Worm (Caenorhabditis elegans) whole organism, L3 larva: ENCODE measurements around the gene H25K10.1.

Experiments
- R02D3.7 ChIP-seq: fragments of 150-350 bp; optimal IDR thresholded peaks from 2 replicates; lab custom pipeline; 2014; ENCODE audit warnings: missing biosample characterization, missing genetic modification characterization
- ZK546.5 ChIP-seq: sonication (generic microtip); optimal IDR thresholded peaks from 2 replicates; lab custom pipeline; 2017; ENCODE audit warnings: missing biosample characterization, missing genetic modification characterization
- ceh-16 ChIP-seq: sonication (generic microtip); optimal IDR thresholded peaks from 2 replicates; lab custom pipeline; 2017; ENCODE audit warnings: missing biosample characterization, missing genetic modification characterization
- daf-12 ChIP-seq: fragments of 150-350 bp; optimal IDR thresholded peaks from 2 replicates; lab custom pipeline; 2014; ENCODE audit warnings: missing biosample characterization, missing genetic modification reagents, missing genetic modification characterization
- egl-27 ChIP-seq: sonication (generic microtip); optimal IDR thresholded peaks from 4 replicates; lab custom pipeline; 2017; ENCODE audit warnings: missing biosample characterization, missing genetic modification reagents, missing genetic modification characterization
- elt-2 ChIP-seq: sonication (generic microtip); optimal IDR thresholded peaks from 2 replicates; lab custom pipeline; 2016; ENCODE audit warnings: missing genetic modification reagents, mild to moderate bottlenecking, missing genetic modification characterization, missing compliant biosample characterization
- eor-1 ChIP-seq, 2 experiments: fragments of 150-350 bp; optimal IDR thresholded peaks; 2 replicates each; lab custom pipeline; 2014 to 2018; ENCODE audit warnings: missing biosample characterization in 2 of 2, missing genetic modification characterization in 2 of 2
- fkh-10 ChIP-seq: sonication (generic microtip); optimal IDR thresholded peaks from 2 replicates; lab custom pipeline; 2017; ENCODE audit warnings: missing biosample characterization, missing genetic modification reagents, missing genetic modification characterization
- hmg-11 ChIP-seq: sonication (generic microtip); optimal IDR thresholded peaks from 2 replicates; lab custom pipeline; 2016; ENCODE audit warnings: missing genetic modification characterization, missing compliant biosample characterization
- lin-15B ChIP-seq: fragments of 150-350 bp; optimal IDR thresholded peaks from 2 replicates; lab custom pipeline; 2014; ENCODE audit warnings: missing biosample characterization, missing genetic modification characterization
- mdl-1 ChIP-seq: fragments of 150-350 bp; optimal IDR thresholded peaks from 2 replicates; lab custom pipeline; 2014; ENCODE audit warnings: missing biosample characterization, missing genetic modification characterization
- nfya-1 ChIP-seq: sonication (generic microtip); optimal IDR thresholded peaks from 2 replicates; lab custom pipeline; 2017; ENCODE audit warnings: missing genetic modification characterization, mild to moderate bottlenecking, missing compliant biosample characterization, antibody characterized with exemption, moderate library complexity; ENCODE audit not compliant: insufficient read depth
- nhr-11 ChIP-seq: fragments of 150-350 bp; optimal IDR thresholded peaks from 2 replicates; lab custom pipeline; 2014; ENCODE audit warnings: missing biosample characterization, missing genetic modification characterization
- nhr-12 ChIP-seq: fragments of 150-350 bp; optimal IDR thresholded peaks from 2 replicates; lab custom pipeline; 2014; ENCODE audit warnings: missing biosample characterization, missing genetic modification characterization
- nhr-28 ChIP-seq: fragments of 150-350 bp; optimal IDR thresholded peaks from 2 replicates; lab custom pipeline; 2014; ENCODE audit warnings: missing biosample characterization, missing genetic modification characterization
- nhr-43 ChIP-seq: sonication (generic microtip); optimal IDR thresholded peaks from 2 replicates; lab custom pipeline; 2016; ENCODE audit warnings: mild to moderate bottlenecking, missing genetic modification characterization, missing compliant biosample characterization; ENCODE audit not compliant: poor library complexity, severe bottlenecking
- nhr-67 ChIP-seq: fragments of 150-350 bp; optimal IDR thresholded peaks from 2 replicates; lab custom pipeline; 2014; ENCODE audit warnings: missing biosample characterization, missing genetic modification characterization
- nhr-77 ChIP-seq: fragments of 150-350 bp; optimal IDR thresholded peaks from 2 replicates; lab custom pipeline; 2014; ENCODE audit warnings: missing biosample characterization, missing genetic modification characterization
- pha-4 ChIP-seq: fragments of 150-350 bp; optimal IDR thresholded peaks from 2 replicates; lab custom pipeline; 2014; ENCODE audit warnings: missing biosample characterization, missing genetic modification reagents, missing genetic modification characterization
- sea-2 ChIP-seq: fragments of 150-350 bp; sonication (generic microtip); optimal IDR thresholded peaks from 4 replicates; lab custom pipeline; 2014; ENCODE audit warnings: missing biosample characterization, missing genetic modification reagents, missing genetic modification characterization
- skn-1 ChIP-seq: fragments of 150-350 bp; optimal IDR thresholded peaks from 2 replicates; lab custom pipeline; 2014; ENCODE audit warnings: missing biosample characterization, missing genetic modification characterization
- ztf-11 ChIP-seq: fragments of 150-350 bp; optimal IDR thresholded peaks from 2 replicates; lab custom pipeline; 2014; ENCODE audit warnings: missing biosample characterization, missing genetic modification characterization
- ztf-4 ChIP-seq: fragments of 150-350 bp; optimal IDR thresholded peaks from 2 replicates; lab custom pipeline; 2014; ENCODE audit warnings: missing biosample characterization, missing genetic modification characterization

Gene H25K10.1

ce11 chrIV:16233028-16233427, 30.9 kb downstream of the H25K10.1 start, which contains the start of the genes hpa-1 and irld-39:
TSS of gene hpa-1 (minus strand) at chrIV:16233128.
TSS of gene irld-39 (plus strand) at chrIV:16233148.
- TF ChIP-seq lin-15B (tag; lab: Kevin White, UChicago): no peak
- TF ChIP-seq ztf-11 (tag; lab: Kevin White, UChicago): no peak

ce11 chrIV:16236827-16237226, 34.7 kb downstream of the H25K10.1 start:
- TF ChIP-seq eor-1 (tag; optimal IDR thresholded peaks at IDR 0.05; lab: Kevin White, UChicago) (no peak), ceh-16 (tag; lab: Kevin White, UChicago) (no peak), elt-2 (tag; lab: Kevin White, UChicago) (no peak), nhr-11 (tag; lab: Kevin White, UChicago) (no peak), ztf-4 (tag; lab: Kevin White, UChicago) (no peak), nhr-43 (no peak), daf-12 (no peak), ZK546.5 (no peak)
- TF ChIP-seq, all 47 proteins: peak for 0

ce11 chrIV:16238555-16238954, 36.4 kb downstream of the H25K10.1 start, which contains the start of gene srw-61:
TSS of gene srw-61 (minus strand) at chrIV:16238655.
- TF ChIP-seq mdl-1 (tag; lab: Kevin White, UChicago) (no peak), nhr-11 (tag; lab: Kevin White, UChicago) (no peak)

ce11 chrIV:16247131-16247530, 45.0 kb downstream of the H25K10.1 start, which contains the start of gene F38C2.1:
TSS of gene F38C2.1 (plus strand) at chrIV:16247431.
- no peak for TF ChIP-seq pha-4
- no peak for TF ChIP-seq nhr-43

- TF ChIP-seq lin-15B (tag; lab: Kevin White, UChicago) (no peak), nhr-28 (tag; lab: Kevin White, UChicago) (no peak), skn-1 (tag; lab: Kevin White, UChicago) (no peak), nhr-67 (tag; lab: Kevin White, UChicago) (no peak), nhr-12 (tag; lab: Kevin White, UChicago) (no peak), R02D3.7 (no peak), fkh-10 (no peak), nhr-77 (tag; lab: Kevin White, UChicago) (no peak), sea-2 (GFP tag; lab: Kevin White, UChicago) (no peak), nfya-1 (tag; lab: Kevin White, UChicago) (no peak), hmg-11 (tag; lab: Kevin White, UChicago) (no peak), egl-27 (tag; lab: Kevin White, UChicago) (no peak)
These were observed 52.3 kb downstream of the H25K10.1 start, which contains the start of gene hlh-17 for ce11 chrIV:16254464-16254863. TSS of gene hlh-17 (plus strand) at chrIV:16254764.
